Worm (Caenorhabditis elegans): ENCODE measurements around the gene F59B1.10.

F59B1.10 gene

DNA sequence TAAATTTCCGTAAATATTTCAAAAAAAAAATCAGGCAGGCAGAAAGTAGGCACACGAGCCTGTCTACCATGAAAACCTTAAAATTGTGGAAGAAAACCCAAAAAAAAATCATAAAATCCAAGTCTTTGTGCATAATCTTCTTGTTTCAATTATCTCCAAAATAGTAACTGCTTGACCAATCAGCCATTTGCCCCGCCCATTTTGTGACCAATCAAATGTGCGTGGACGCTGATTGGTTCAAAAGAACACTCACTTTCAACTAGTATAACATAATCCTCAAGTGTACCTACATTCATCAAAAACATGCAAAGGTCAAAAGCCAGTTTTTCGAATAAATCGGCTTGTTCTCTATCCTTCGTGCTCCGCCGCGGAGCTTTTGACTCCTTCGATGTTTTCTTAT, 30.8 kb upstream of the F59B1.10 start:
- TF ChIP-seq ztf-23 (GFP tag; IDR thresholded peaks at IDR 0.05), result no peak
- TF ChIP-seq ref-1 (GFP tag; conservative IDR thresholded peaks at IDR 0.05), result no peak
- no peak for TF ChIP-seq ztf-29 (GFP tag; IDR thresholded peaks at IDR 0.05)
- no peak for TF ChIP-seq flt-1 (GFP tag; IDR thresholded peaks at IDR 0.05)
- no peak for TF ChIP-seq tab-1 (GFP tag; IDR thresholded peaks at IDR 0.05)
- TF ChIP-seq klf-2 (GFP tag; conservative IDR thresholded peaks at IDR 0.05), result no peak
- no peak for TF ChIP-seq T22C8.4 (GFP tag; IDR thresholded peaks at IDR 0.05)
- no peak for TF ChIP-seq cog-1 (tag; optimal IDR thresholded peaks at IDR 0.05)
- no peak for TF ChIP-seq med-1 (GFP tag; optimal IDR thresholded peaks at IDR 0.05; ENCODE audit: insufficient read depth)

DNA sequence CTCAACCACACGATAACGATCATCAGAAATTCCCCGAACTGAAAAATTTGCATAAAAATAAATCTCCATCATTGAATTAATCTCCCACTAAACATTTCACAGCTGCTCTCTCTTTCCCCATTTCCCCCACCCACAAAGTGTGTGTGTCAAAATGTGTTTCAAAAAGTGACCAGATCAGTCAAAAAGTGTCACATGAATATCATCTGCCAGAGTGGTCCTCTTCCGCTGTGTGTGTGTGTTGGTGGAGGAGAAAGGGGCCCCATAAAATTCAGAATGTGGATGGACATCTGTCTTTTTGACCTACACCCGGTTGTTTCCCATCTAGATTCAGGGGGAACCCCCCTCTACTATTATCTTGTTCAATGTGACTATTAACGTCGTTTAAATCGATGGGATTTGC, 29.4 kb upstream of the F59B1.10 start:
- TF ChIP-seq ztf-29 (GFP tag; IDR thresholded peaks at IDR 0.05) (no peak), ref-1 (GFP tag; conservative IDR thresholded peaks at IDR 0.05) (no peak), flt-1 (GFP tag; IDR thresholded peaks at IDR 0.05) (no peak), cog-1 (tag; optimal IDR thresholded peaks at IDR 0.05) (no peak), tab-1 (GFP tag; IDR thresholded peaks at IDR 0.05) (no peak), ztf-23 (GFP tag; IDR thresholded peaks at IDR 0.05) (no peak), klf-2 (GFP tag; conservative IDR thresholded peaks at IDR 0.05) (no peak), med-1 (GFP tag; optimal IDR thresholded peaks at IDR 0.05; ENCODE audit: insufficient read depth) (no peak), T22C8.4 (GFP tag; IDR thresholded peaks at IDR 0.05) (no peak)

DNA sequence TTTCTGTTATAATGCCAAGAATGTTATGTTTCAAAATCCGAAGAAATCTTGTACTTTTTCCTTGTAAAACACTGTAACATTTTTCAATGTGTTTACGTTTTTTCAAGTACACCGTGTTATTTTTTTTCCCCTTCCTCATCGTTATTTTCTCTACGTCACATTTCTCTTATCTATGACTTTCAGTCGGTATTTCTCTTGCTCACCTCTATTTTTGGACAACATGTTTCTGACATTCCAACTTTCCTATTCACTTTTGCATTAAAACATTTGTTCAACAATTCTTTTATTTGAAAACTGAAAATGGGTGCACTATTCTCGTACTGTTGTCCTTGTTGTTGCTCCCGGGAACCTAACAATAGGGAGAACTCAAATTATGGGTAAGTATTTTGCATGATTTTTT, 25.3 kb upstream of the F59B1.10 start, which contains the start of gene pals-33:
pals-33 (plus strand) TSS at position 301 of the 400 bp plus-strand sequence.
- TF ChIP-seq med-1 (GFP tag; optimal IDR thresholded peaks at IDR 0.05; ENCODE audit: insufficient read depth) (no peak), ref-1 (GFP tag; conservative IDR thresholded peaks at IDR 0.05) (no peak), ztf-29 (GFP tag; IDR thresholded peaks at IDR 0.05) (no peak), T22C8.4 (GFP tag; IDR thresholded peaks at IDR 0.05) (no peak), cog-1 (tag; optimal IDR thresholded peaks at IDR 0.05) (no peak), tab-1 (GFP tag; IDR thresholded peaks at IDR 0.05) (no peak), flt-1 (GFP tag; IDR thresholded peaks at IDR 0.05) (no peak), klf-2 (GFP tag; conservative IDR thresholded peaks at IDR 0.05) (no peak)

DNA sequence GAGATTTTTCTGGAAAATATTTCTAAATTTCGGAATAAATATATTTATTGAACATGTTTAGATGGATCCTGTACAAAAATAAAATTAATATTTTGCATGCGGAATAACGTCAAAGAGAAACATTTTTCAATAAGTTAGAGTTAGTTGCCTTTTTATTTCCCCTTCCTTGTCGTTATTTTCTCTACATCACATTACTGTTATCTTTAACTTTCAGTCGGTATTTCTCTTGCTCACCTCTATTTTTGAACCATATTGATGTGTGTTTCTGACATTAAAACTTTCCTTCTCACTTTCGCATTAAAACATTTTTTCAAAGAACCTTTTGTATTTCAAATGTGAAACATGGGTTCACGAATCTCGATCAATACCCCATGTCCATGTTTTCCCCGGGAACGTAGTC, 22.7 kb upstream of the F59B1.10 start, which contains the start of gene Y39H10B.3:
Y39H10B.3 (plus strand) TSS at position 301 of the 400 bp plus-strand sequence.
- TF ChIP-seq tab-1 (GFP tag; IDR thresholded peaks at IDR 0.05) (no peak), ztf-29 (GFP tag; IDR thresholded peaks at IDR 0.05) (no peak), med-1 (GFP tag; optimal IDR thresholded peaks at IDR 0.05; ENCODE audit: insufficient read depth) (no peak), cog-1 (tag; optimal IDR thresholded peaks at IDR 0.05) (no peak), ref-1 (GFP tag; conservative IDR thresholded peaks at IDR 0.05) (no peak), T22C8.4 (GFP tag; IDR thresholded peaks at IDR 0.05) (no peak), ztf-23 (GFP tag; IDR thresholded peaks at IDR 0.05) (no peak), klf-2 (GFP tag; conservative IDR thresholded peaks at IDR 0.05) (no peak), flt-1 (GFP tag; IDR thresholded peaks at IDR 0.05) (no peak)

DNA sequence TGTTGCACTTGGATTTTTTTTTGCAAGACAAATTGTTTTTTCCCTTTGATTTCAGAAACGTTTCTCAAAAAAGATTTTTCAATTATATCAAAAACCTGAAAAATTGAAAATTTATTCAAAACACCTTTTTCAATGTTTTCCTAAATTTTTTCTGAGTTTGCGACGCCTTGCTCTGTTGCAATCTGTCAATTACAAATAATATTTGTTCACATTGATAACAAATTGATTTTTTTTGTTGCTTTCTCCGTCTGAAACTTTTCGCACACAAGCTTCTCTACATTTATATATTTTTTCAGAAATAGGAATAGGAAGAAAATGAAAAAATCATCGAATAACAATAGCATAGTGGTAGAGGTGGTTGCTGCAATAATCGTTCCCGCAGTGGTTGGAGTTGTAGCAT, 20.7 kb upstream of the F59B1.10 start, which contains the start of gene Y39H10B.2:
Y39H10B.2 (plus strand) TSS at position 301 of the 400 bp plus-strand sequence.
- no peak for TF ChIP-seq ztf-23 (GFP tag; IDR thresholded peaks at IDR 0.05)
- no peak for TF ChIP-seq T22C8.4 (GFP tag; IDR thresholded peaks at IDR 0.05)
- TF ChIP-seq flt-1 (GFP tag; IDR thresholded peaks at IDR 0.05), result no peak
- no peak for TF ChIP-seq klf-2 (GFP tag; conservative IDR thresholded peaks at IDR 0.05)
- TF ChIP-seq med-1 (GFP tag; optimal IDR thresholded peaks at IDR 0.05; ENCODE audit: insufficient read depth), result no peak
- no peak for TF ChIP-seq ztf-29 (GFP tag; IDR thresholded peaks at IDR 0.05)
- no peak for TF ChIP-seq ref-1 (GFP tag; conservative IDR thresholded peaks at IDR 0.05)
- TF ChIP-seq tab-1 (GFP tag; IDR thresholded peaks at IDR 0.05), result no peak
- TF ChIP-seq cog-1 (tag; optimal IDR thresholded peaks at IDR 0.05), result no peak

DNA sequence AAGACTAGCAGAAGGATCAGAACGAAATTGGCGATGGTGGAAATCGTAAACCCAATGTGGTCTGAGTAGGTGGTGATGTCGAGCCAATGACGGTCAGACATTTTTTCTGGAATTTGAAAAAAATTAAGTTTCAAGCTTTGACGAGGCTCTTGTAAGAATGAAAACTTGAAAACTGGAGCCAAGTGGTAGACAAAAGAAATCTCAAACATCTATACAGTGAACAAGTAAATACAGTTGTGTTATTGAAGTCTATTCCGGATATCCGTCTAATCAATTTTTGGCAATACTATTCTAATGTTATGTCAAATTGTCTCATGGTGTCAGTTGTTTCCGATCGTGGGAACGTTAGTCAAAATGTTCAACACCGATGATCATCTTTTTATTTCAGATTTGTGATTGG, 19.1 kb upstream of the F59B1.10 start, which contains the start of gene str-113:
str-113 (minus strand) TSS at position 101 of the 400 bp plus-strand sequence.
- no peak for TF ChIP-seq med-1 (GFP tag; optimal IDR thresholded peaks at IDR 0.05; ENCODE audit: insufficient read depth)
- no peak for TF ChIP-seq klf-2 (GFP tag; conservative IDR thresholded peaks at IDR 0.05)
- no peak for TF ChIP-seq ztf-23 (GFP tag; IDR thresholded peaks at IDR 0.05)
- TF ChIP-seq T22C8.4 (GFP tag; IDR thresholded peaks at IDR 0.05), result no peak
- no peak for TF ChIP-seq ztf-29 (GFP tag; IDR thresholded peaks at IDR 0.05)
- no peak for TF ChIP-seq flt-1 (GFP tag; IDR thresholded peaks at IDR 0.05)
- no peak for TF ChIP-seq tab-1 (GFP tag; IDR thresholded peaks at IDR 0.05)
- TF ChIP-seq ref-1 (GFP tag; conservative IDR thresholded peaks at IDR 0.05), result no peak
- TF ChIP-seq cog-1 (tag; optimal IDR thresholded peaks at IDR 0.05), result no peak

DNA sequence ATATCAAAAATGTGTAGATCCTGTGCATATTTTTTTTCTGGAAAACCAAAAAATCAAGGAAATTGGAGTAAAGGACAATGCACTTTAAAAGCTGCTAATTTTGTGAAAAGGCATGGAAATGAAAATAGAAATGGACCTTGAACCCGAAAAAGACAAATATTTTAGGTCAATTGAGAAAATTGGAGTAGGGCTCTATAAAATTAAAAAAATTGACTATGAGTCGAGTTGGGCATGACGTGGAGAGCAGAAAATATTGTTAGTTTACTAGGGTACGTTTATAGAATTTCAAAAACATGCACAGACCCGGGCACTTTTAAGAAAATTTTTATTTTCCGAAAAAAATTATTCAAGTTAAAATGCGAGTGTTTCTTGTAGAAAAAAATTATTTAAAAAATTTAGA, 11.7 kb upstream of the F59B1.10 start, which contains the start of gene acr-23:
acr-23 (minus strand) TSS at position 101 of the 400 bp plus-strand sequence.
- no peak for TF ChIP-seq klf-2 (GFP tag; conservative IDR thresholded peaks at IDR 0.05)

DNA sequence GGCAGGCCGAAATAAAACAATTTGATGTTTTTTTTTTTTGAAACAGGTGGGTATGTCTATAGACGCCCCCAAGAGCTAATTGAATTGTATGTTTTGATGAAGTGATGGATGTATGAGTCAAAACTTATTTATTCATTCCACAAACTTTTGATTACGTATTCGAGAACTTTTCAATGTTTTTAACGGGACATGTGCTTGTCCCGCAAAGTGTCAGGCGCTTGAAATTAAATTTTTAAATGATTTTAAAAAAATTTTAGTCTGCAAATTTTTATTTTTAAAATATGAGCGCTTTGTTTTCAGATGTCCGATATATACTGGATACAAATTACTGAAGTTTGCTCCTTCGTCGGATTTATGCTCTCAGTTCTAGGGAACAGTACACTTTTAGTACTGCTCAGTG, 1.7 kb upstream of the F59B1.10 start, which contains the start of gene str-114:
str-114 (plus strand) TSS at position 301 of the 400 bp plus-strand sequence.
- no peak for TF ChIP-seq ztf-23 (GFP tag; IDR thresholded peaks at IDR 0.05)
- no peak for TF ChIP-seq cog-1 (tag; optimal IDR thresholded peaks at IDR 0.05)
- TF ChIP-seq ztf-29 (GFP tag; IDR thresholded peaks at IDR 0.05), result no peak

DNA sequence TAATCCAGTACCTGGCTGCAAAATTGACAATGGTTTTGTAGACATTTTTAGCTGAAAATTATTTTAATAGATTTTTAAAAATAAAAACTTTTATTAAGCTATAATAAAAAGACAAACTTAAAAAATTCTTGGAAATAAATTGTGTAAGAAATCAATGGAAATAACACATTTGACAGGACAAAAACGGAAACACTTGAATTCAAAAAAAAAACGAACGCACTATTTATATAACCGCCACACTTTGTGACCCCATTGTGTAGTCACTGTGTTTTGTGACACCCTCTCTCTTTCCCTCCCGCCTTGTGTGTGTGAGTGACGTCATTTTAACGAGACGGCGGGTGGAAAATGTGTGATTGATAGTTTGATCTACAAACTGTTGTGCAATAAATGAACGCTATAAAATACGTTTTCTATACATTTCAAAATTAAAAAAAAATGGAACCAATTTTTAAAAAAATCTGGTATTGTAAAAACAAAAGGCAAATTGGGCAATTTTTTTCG, 3.5 kb downstream of the F59B1.10 start, which contains the start of gene F59B1.8:
F59B1.8 (minus strand) TSS at position 51 of the 501 bp plus-strand sequence.
- TF ChIP-seq tab-1 (GFP tag; IDR thresholded peaks at IDR 0.05) (no peak), T22C8.4 (GFP tag; IDR thresholded peaks at IDR 0.05) (no peak), cog-1 (tag; optimal IDR thresholded peaks at IDR 0.05) (no peak), ztf-29 (GFP tag; IDR thresholded peaks at IDR 0.05) (no peak), med-1 (GFP tag; optimal IDR thresholded peaks at IDR 0.05; ENCODE audit: insufficient read depth) (no peak), klf-2 (GFP tag; conservative IDR thresholded peaks at IDR 0.05) (no peak), ref-1 (GFP tag; conservative IDR thresholded peaks at IDR 0.05) (no peak), ztf-23 (GFP tag; IDR thresholded peaks at IDR 0.05) (no peak), flt-1 (GFP tag; IDR thresholded peaks at IDR 0.05) (no peak)

DNA sequence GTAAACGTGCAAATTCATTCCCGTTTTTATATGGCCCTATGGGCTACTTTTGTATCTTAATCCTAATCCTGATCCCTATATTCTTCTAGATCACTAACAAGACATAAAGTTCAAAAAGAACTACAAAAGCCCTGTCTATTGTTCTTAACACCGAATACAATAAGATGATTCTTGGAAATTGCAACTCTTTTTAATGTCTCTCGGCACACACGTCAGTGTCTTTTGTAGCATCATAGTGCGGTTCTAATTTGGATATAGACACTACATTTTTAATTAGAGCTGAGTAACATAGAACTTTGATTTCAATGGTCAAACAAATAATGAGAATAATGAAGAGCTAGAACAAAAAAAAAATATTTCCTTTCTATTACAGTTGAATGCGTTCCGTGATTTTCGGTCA, 7.9 kb downstream of the F59B1.10 start:
- TF ChIP-seq tab-1 (GFP tag; IDR thresholded peaks at IDR 0.05) (no peak), ztf-23 (GFP tag; IDR thresholded peaks at IDR 0.05) (no peak), klf-2 (GFP tag; conservative IDR thresholded peaks at IDR 0.05) (no peak), med-1 (GFP tag; optimal IDR thresholded peaks at IDR 0.05; ENCODE audit: insufficient read depth) (no peak), ztf-29 (GFP tag; IDR thresholded peaks at IDR 0.05) (no peak), ref-1 (GFP tag; conservative IDR thresholded peaks at IDR 0.05) (no peak), flt-1 (GFP tag; IDR thresholded peaks at IDR 0.05) (no peak), cog-1 (tag; optimal IDR thresholded peaks at IDR 0.05) (no peak), T22C8.4 (GFP tag; IDR thresholded peaks at IDR 0.05) (no peak)
